Worm (Caenorhabditis elegans) whole organism, L3 larva: ENCODE data around the gene dab-1.

Experiments used
- R02D3.7 ChIP-seq: fragments of 150-350 bp; optimal IDR thresholded peaks from 2 replicates; lab custom pipeline; 2014; ENCODE audit warnings: missing biosample characterization, missing genetic modification characterization
- aly-2 ChIP-seq: fragments of 150-350 bp; optimal IDR thresholded peaks from 2 replicates; lab custom pipeline; 2014; ENCODE audit warnings: missing biosample characterization, missing genetic modification characterization
- ceh-9 ChIP-seq: sonication (generic microtip); optimal IDR thresholded peaks from 2 replicates; lab custom pipeline; 2018; ENCODE audit warnings: missing biosample characterization, missing genetic modification characterization
- elt-2 ChIP-seq: sonication (generic microtip); optimal IDR thresholded peaks from 2 replicates; lab custom pipeline; 2016; ENCODE audit warnings: missing genetic modification reagents, mild to moderate bottlenecking, missing genetic modification characterization, missing compliant biosample characterization
- lsy-12 ChIP-seq: sonication (generic microtip); optimal IDR thresholded peaks from 2 replicates; lab custom pipeline; 2016; ENCODE audit warnings: mild to moderate bottlenecking, missing genetic modification characterization, missing compliant biosample characterization
- nhr-12 ChIP-seq: fragments of 150-350 bp; optimal IDR thresholded peaks from 2 replicates; lab custom pipeline; 2014; ENCODE audit warnings: missing biosample characterization, missing genetic modification characterization
- pha-4 ChIP-seq: fragments of 150-350 bp; optimal IDR thresholded peaks from 2 replicates; lab custom pipeline; 2014; ENCODE audit warnings: missing biosample characterization, missing genetic modification reagents, missing genetic modification characterization
- skn-1 ChIP-seq: fragments of 150-350 bp; optimal IDR thresholded peaks from 2 replicates; lab custom pipeline; 2014; ENCODE audit warnings: missing biosample characterization, missing genetic modification characterization
- tbx-2 ChIP-seq: sonication (generic microtip); optimal IDR thresholded peaks from 2 replicates; lab custom pipeline; 2016; ENCODE audit warnings: mild to moderate bottlenecking, missing genetic modification characterization, missing compliant biosample characterization
- unc-39 ChIP-seq: sonication (generic microtip); optimal IDR thresholded peaks from 4 replicates; lab custom pipeline; 2017; ENCODE audit warnings: missing biosample characterization, missing genetic modification characterization
- unc-62 ChIP-seq: fragments of 150-350 bp; sonication (generic microtip); optimal IDR thresholded peaks from 4 replicates; lab custom pipeline; 2014; ENCODE audit warnings: missing biosample characterization, missing genetic modification reagents, missing genetic modification characterization
- ztf-11 ChIP-seq: fragments of 150-350 bp; optimal IDR thresholded peaks from 2 replicates; lab custom pipeline; 2014; ENCODE audit warnings: missing biosample characterization, missing genetic modification characterization

DNA sequence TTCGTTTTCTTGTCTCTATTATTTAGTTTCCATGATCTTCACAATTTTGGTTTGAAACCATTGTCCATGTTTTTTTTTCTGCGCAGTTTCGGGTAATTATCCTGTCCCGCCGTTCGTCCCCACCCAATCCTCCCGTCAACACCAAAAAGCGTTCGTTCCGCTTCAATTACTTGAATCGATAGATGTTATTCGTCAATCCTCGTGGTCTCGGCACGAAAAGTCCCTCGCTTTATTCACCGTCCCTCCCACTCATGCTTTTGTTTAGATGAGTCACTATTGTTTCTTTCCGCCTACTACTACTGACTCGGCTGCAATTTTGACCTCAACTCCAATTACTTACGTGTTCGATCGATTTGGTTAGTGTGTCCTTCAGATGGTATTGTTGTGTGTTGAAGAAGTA is 1.2 kb downstream of the dab-1 start:
- TF ChIP-seq pha-4 (no peak), nhr-12 (tag; lab: Kevin White, UChicago) (no peak), ztf-11 (tag; lab: Kevin White, UChicago) (no peak), unc-39 (no peak), elt-2 (tag; lab: Kevin White, UChicago) (no peak), skn-1 (no peak), unc-62 (GFP tag; lab: Kevin White, UChicago) (no peak), R02D3.7 (no peak), lsy-12 (tag; lab: Kevin White, UChicago) (no peak), tbx-2 (tag; lab: Kevin White, UChicago) (no peak), aly-2 (tag; lab: Kevin White, UChicago) (no peak), ceh-9 (tag; lab: Kevin White, UChicago) (no peak)
